Fruit fly (Drosophila melanogaster) whole organism, embryonic: ENCODE results near the gene CG15696.

ENCODE experiments used
- Asciz ChIP-seq: fragments of 200-800 bp; sonication (Bioruptor generic); optimal IDR thresholded peaks from 2 replicates; lab custom pipeline; 2017; ENCODE audit warnings: missing biosample characterization, mild to moderate bottlenecking, missing genetic modification characterization, missing genetic modification reagents
- Bdp1 ChIP-seq: fragments of 200-800 bp; sonication (Bioruptor generic); optimal IDR thresholded peaks from 3 replicates; lab custom pipeline; 2016; ENCODE audit warnings: missing biosample characterization, missing genetic modification characterization
- Bteb2 ChIP-seq: fragments of 200-800 bp; sonication (Bioruptor generic); optimal IDR thresholded peaks from 2 replicates; lab custom pipeline; 2016; ENCODE audit warnings: missing biosample characterization, missing genetic modification characterization
- CG1024 ChIP-seq: fragments of 200-800 bp; sonication (Bioruptor generic); IDR thresholded peaks from 2 replicates; pipeline ENCODE4 v1.3.6; 2022; ENCODE audit warnings: missing biosample characterization, missing genetic modification characterization
- CG12071 ChIP-seq: fragments of 200-800 bp; sonication (Bioruptor generic); optimal IDR thresholded peaks from 3 replicates; lab custom pipeline; 2018; ENCODE audit warnings: missing biosample characterization, mild to moderate bottlenecking, missing genetic modification characterization
- CG13123 ChIP-seq: fragments of 200-800 bp; sonication (Bioruptor generic); optimal IDR thresholded peaks from 2 replicates; lab custom pipeline; 2016; ENCODE audit warnings: missing biosample characterization, missing genetic modification characterization
- CG13287 ChIP-seq: fragments of 200-800 bp; sonication (Bioruptor generic); IDR thresholded peaks from 2 replicates; pipeline ENCODE4 v1.3.6; 2022; ENCODE audit warnings: missing biosample characterization, missing genetic modification characterization; ENCODE audit not compliant: partially characterized antibody
- CG15011 ChIP-seq: fragments of 200-800 bp; sonication (Bioruptor generic); optimal IDR thresholded peaks from 3 replicates; lab custom pipeline; 2018; ENCODE audit warnings: missing biosample characterization, mild to moderate bottlenecking, missing genetic modification characterization
- CG15479 ChIP-seq: fragments of 200-800 bp; sonication (Bioruptor generic); optimal IDR thresholded peaks from 3 replicates; lab custom pipeline; 2019; ENCODE audit warnings: missing biosample characterization, mild to moderate bottlenecking, missing genetic modification characterization, moderate library complexity
- CG1603 ChIP-seq: fragments of 200-800 bp; sonication (Bioruptor generic); optimal IDR thresholded peaks from 2 replicates; lab custom pipeline; 2019; ENCODE audit warnings: missing biosample characterization, mild to moderate bottlenecking, missing genetic modification characterization, moderate library complexity
- CG2120 ChIP-seq: fragments of 200-800 bp; sonication (Bioruptor generic); optimal IDR thresholded peaks from 3 replicates; lab custom pipeline; 2016; ENCODE audit warnings: missing biosample characterization, missing genetic modification characterization
- CG2678 ChIP-seq: fragments of 200-800 bp; sonication (Bioruptor generic); optimal IDR thresholded peaks from 3 replicates; lab custom pipeline; 2019; ENCODE audit warnings: missing biosample characterization, mild to moderate bottlenecking, missing genetic modification characterization, moderate library complexity
- CG6175 ChIP-seq: fragments of 200-800 bp; sonication (Bioruptor generic); IDR thresholded peaks from 3 replicates; pipeline ENCODE4 v1.3.6; 2022; ENCODE audit warnings: missing biosample characterization, missing genetic modification characterization
- CG6765 ChIP-seq: fragments of 200-800 bp; sonication (Bioruptor generic); optimal IDR thresholded peaks from 3 replicates; lab custom pipeline; 2017; ENCODE audit warnings: missing biosample characterization, mild to moderate bottlenecking, missing genetic modification characterization
- CG6813 ChIP-seq: fragments of 200-800 bp; sonication (Bioruptor generic); optimal IDR thresholded peaks from 2 replicates; lab custom pipeline; 2017; ENCODE audit warnings: missing biosample characterization, missing genetic modification characterization, mild to moderate bottlenecking, moderate library complexity, missing genetic modification reagents
- CG7556 ChIP-seq: fragments of 200-800 bp; sonication (Bioruptor generic); optimal IDR thresholded peaks from 2 replicates; lab custom pipeline; 2017; ENCODE audit warnings: missing biosample characterization, mild to moderate bottlenecking, missing genetic modification characterization
- CG7839 ChIP-seq: fragments of 200-800 bp; sonication (Bioruptor generic); optimal IDR thresholded peaks from 3 replicates; lab custom pipeline; 2018; ENCODE audit warnings: missing biosample characterization, mild to moderate bottlenecking, missing genetic modification characterization, moderate library complexity
- CG8089 ChIP-seq: fragments of 200-800 bp; sonication (Bioruptor generic); optimal IDR thresholded peaks from 3 replicates; lab custom pipeline; 2016; ENCODE audit warnings: missing biosample characterization, missing genetic modification characterization
- CG8359 ChIP-seq: fragments of 200-800 bp; sonication (Bioruptor generic); optimal IDR thresholded peaks from 2 replicates; lab custom pipeline; 2017; ENCODE audit warnings: missing biosample characterization, mild to moderate bottlenecking, missing genetic modification characterization, borderline replicate concordance
- CG9817 ChIP-seq: fragments of 200-800 bp; sonication (Bioruptor generic); optimal IDR thresholded peaks from 2 replicates; lab custom pipeline; 2018; ENCODE audit warnings: missing biosample characterization, mild to moderate bottlenecking, missing genetic modification characterization, moderate library complexity
- Dfd ChIP-seq, 2 experiments: fragments of >200 bp; optimal IDR thresholded peaks; 2 replicates each; lab custom pipeline; 2017; ENCODE audit warnings: missing biosample characterization in 2 of 2, missing genetic modification characterization in 2 of 2
- Dip2 ChIP-seq: fragments of 200-800 bp; sonication (Bioruptor generic); IDR thresholded peaks from 2 replicates; pipeline ENCODE4 v1.3.6; 2022; ENCODE audit warnings: missing biosample characterization, missing genetic modification characterization
- H15 ChIP-seq: fragments of 200-800 bp; sonication (Bioruptor generic); IDR thresholded peaks from 3 replicates; pipeline ENCODE4 v1.3.6; 2022; ENCODE audit warnings: missing biosample characterization, missing genetic modification characterization
- HmgZ ChIP-seq: fragments of 200-800 bp; sonication (Bioruptor generic); optimal IDR thresholded peaks from 2 replicates; lab custom pipeline; 2018; ENCODE audit warnings: missing biosample characterization, mild to moderate bottlenecking, missing genetic modification characterization
- MTF-1 ChIP-seq: fragments of 200-800 bp; sonication (Bioruptor generic); optimal IDR thresholded peaks from 2 replicates; lab custom pipeline; 2018; ENCODE audit warnings: missing biosample characterization, mild to moderate bottlenecking, missing genetic modification characterization, borderline replicate concordance
- Oli ChIP-seq: fragments of 200-800 bp; sonication (Bioruptor generic); optimal IDR thresholded peaks from 2 replicates; lab custom pipeline; 2018; ENCODE audit warnings: missing biosample characterization, mild to moderate bottlenecking, missing genetic modification characterization, moderate library complexity
- Side ChIP-seq: fragments of 200-800 bp; sonication (Bioruptor generic); optimal IDR thresholded peaks from 2 replicates; lab custom pipeline; 2016; ENCODE audit warnings: missing biosample characterization, missing genetic modification characterization
- Vsx1 ChIP-seq: fragments of 200-800 bp; sonication (Bioruptor generic); optimal IDR thresholded peaks from 2 replicates; lab custom pipeline; 2017; ENCODE audit warnings: missing biosample characterization, mild to moderate bottlenecking, missing genetic modification characterization, missing genetic modification reagents
- Xbp1 ChIP-seq: fragments of 200-800 bp; sonication (Bioruptor generic); optimal IDR thresholded peaks from 3 replicates; lab custom pipeline; 2016; ENCODE audit warnings: missing biosample characterization, mild to moderate bottlenecking, missing genetic modification characterization
- Xrp1 ChIP-seq: fragments of 200-800 bp; sonication (Bioruptor generic); IDR thresholded peaks from 2 replicates; pipeline ENCODE4 v1.3.6; 2022; ENCODE audit warnings: missing biosample characterization, missing genetic modification characterization
- ara ChIP-seq: fragments of 200-800 bp; sonication (Bioruptor generic); IDR thresholded peaks from 2 replicates; pipeline ENCODE4 v1.3.6; 2022; ENCODE audit warnings: missing biosample characterization, missing genetic modification characterization
- ash1 ChIP-seq: fragments of 200-800 bp; sonication (Bioruptor generic); optimal IDR thresholded peaks from 2 replicates; lab custom pipeline; 2018; ENCODE audit warnings: missing biosample characterization, mild to moderate bottlenecking, missing genetic modification characterization
- bab2 ChIP-seq: fragments of 200-800 bp; sonication (Bioruptor generic); optimal IDR thresholded peaks from 2 replicates; lab custom pipeline; 2016; ENCODE audit warnings: missing biosample characterization, missing genetic modification characterization
- btn ChIP-seq: fragments of 200-800 bp; sonication (Bioruptor generic); optimal IDR thresholded peaks from 2 replicates; lab custom pipeline; 2016; ENCODE audit warnings: missing biosample characterization, missing genetic modification characterization
- cad ChIP-seq: fragments of >200 bp; optimal IDR thresholded peaks from 2 replicates; lab custom pipeline; 2017; ENCODE audit warnings: missing biosample characterization, missing genetic modification characterization
- cwo ChIP-seq: fragments of 200-800 bp; sonication (Bioruptor generic); optimal IDR thresholded peaks from 3 replicates; lab custom pipeline; 2017; ENCODE audit warnings: missing biosample characterization, missing genetic modification characterization, mild to moderate bottlenecking, moderate library complexity, missing genetic modification reagents
- da ChIP-seq: fragments of 200-800 bp; sonication (Bioruptor generic); optimal IDR thresholded peaks from 2 replicates; lab custom pipeline; 2016; ENCODE audit warnings: missing biosample characterization, missing genetic modification characterization
- dmrt99B ChIP-seq: fragments of 200-800 bp; sonication (Bioruptor generic); optimal IDR thresholded peaks from 2 replicates; lab custom pipeline; 2018; ENCODE audit warnings: missing biosample characterization, mild to moderate bottlenecking, missing genetic modification characterization, moderate library complexity
- dysf ChIP-seq: fragments of 200-800 bp; sonication (Bioruptor generic); IDR thresholded peaks from 3 replicates; pipeline ENCODE4 v1.3.6; 2022; ENCODE audit warnings: missing biosample characterization, missing genetic modification characterization
- gro ChIP-seq: fragments of 200-800 bp; sonication (Bioruptor generic); optimal IDR thresholded peaks from 2 replicates; lab custom pipeline; 2016; ENCODE audit warnings: missing biosample characterization, missing genetic modification characterization
- hkb ChIP-seq, 2 experiments: fragments of 200-800 bp in 1 of 2; fragments of >200 bp in 1 of 2; sonication (Bioruptor generic) in 1 of 2; IDR thresholded peaks in 1 of 2; optimal IDR thresholded peaks in 1 of 2; 2 replicates each; pipeline versions ENCODE4 v1.3.6 to Lab custom; 2017 to 2022; ENCODE audit warnings: missing biosample characterization in 1 of 2, missing genetic modification characterization in 1 of 2
- nerfin-1 ChIP-seq: fragments of 200-800 bp; sonication (Bioruptor generic); optimal IDR thresholded peaks from 3 replicates; lab custom pipeline; 2019; ENCODE audit warnings: missing biosample characterization, mild to moderate bottlenecking, missing genetic modification characterization, moderate library complexity
- odd ChIP-seq: fragments of 200-800 bp; sonication (Bioruptor generic); optimal IDR thresholded peaks from 2 replicates; lab custom pipeline; 2017; ENCODE audit warnings: missing biosample characterization, mild to moderate bottlenecking, missing genetic modification characterization
- peb ChIP-seq: fragments of 200-800 bp; sonication (Bioruptor generic); IDR thresholded peaks from 2 replicates; pipeline ENCODE4 v1.3.6; 2022; ENCODE audit warnings: missing biosample characterization, missing genetic modification characterization
- psq ChIP-seq: fragments of 200-800 bp; sonication (Bioruptor generic); optimal IDR thresholded peaks from 2 replicates; lab custom pipeline; 2017; ENCODE audit warnings: missing biosample characterization, missing genetic modification characterization
- salm ChIP-seq: fragments of 200-800 bp; sonication (Bioruptor generic); optimal IDR thresholded peaks from 2 replicates; lab custom pipeline; 2018; ENCODE audit warnings: missing biosample characterization, mild to moderate bottlenecking, missing genetic modification characterization
- sc ChIP-seq, 3 experiments: fragments of >200 bp in 2 of 3; fragments of 200-800 bp in 1 of 3; sonication (Bioruptor generic) in 1 of 3; optimal IDR thresholded peaks; 2 replicates in 2 of 3; 3 replicates in 1 of 3; lab custom pipeline; 2017; ENCODE audit warnings: mild to moderate bottlenecking in 1 of 3, missing biosample characterization in 1 of 3, missing genetic modification characterization in 1 of 3, missing genetic modification reagents in 1 of 3
- sd ChIP-seq: fragments of 200-800 bp; sonication (Bioruptor generic); optimal IDR thresholded peaks from 3 replicates; lab custom pipeline; 2018; ENCODE audit warnings: missing biosample characterization, mild to moderate bottlenecking, missing genetic modification characterization, moderate library complexity
- tgo ChIP-seq: fragments of 200-800 bp; sonication (Bioruptor generic); IDR thresholded peaks from 3 replicates; pipeline ENCODE4 v1.3.6; 2022; ENCODE audit warnings: missing biosample characterization, missing genetic modification characterization

The CG15696 gene

DNA sequence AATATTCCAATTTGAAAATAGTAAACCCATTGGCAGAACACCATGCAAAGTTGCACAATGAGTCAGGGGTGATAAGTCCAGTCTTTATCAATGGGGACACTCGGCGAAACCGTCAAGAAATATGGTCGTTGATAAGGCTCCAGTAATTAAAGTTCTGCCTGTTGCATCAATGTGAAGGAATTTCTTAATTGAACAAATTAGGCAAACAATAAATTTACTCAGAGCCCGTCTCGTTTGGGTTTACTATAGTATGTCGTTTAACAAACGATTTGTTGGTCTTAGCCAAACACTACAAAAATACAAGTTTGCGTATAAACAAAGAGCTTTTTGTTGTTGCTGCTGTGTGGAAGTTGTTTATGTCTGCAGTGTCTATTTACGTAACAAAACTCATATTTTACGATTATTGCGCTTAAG, 12.1 kb upstream of the CG15696 start (continued):
- TF ChIP-seq Xrp1, result peak; percentile 47; the same call in 1 of the 2 replicates
- peak; percentile 46 for TF ChIP-seq salm (tag; lab: Kevin White, UChicago)
- TF ChIP-seq Xbp1 (GFP tag; lab: Kevin White, UChicago), result no peak
- peak; percentile 32 for TF ChIP-seq Bdp1 (GFP tag; lab: Kevin White, UChicago)
- peak; percentile 32 for TF ChIP-seq CG2120 (GFP tag; lab: Kevin White, UChicago)
- TF ChIP-seq sc (optimal IDR thresholded peaks at IDR 0.05; lab: Kevin White, UChicago), result no peak
- TF ChIP-seq sc (GFP tag; optimal IDR thresholded peaks at IDR 0.05; lab: Kevin White, UChicago), result peak; percentile 35
- TF ChIP-seq sd, result peak; percentile 87
- no peak for TF ChIP-seq psq
- no peak for TF ChIP-seq peb (GFP tag; lab: Robert Waterston, UW)
- TF ChIP-seq da (GFP tag; lab: Kevin White, UChicago), result no peak
- TF ChIP-seq CG6175, result 0 out of 3 replicates have a peak, but pooled peaks have one; percentile 32
- TF ChIP-seq cad (GFP tag; lab: Kevin White, UChicago), result no peak
- no peak for TF ChIP-seq Dip2 (GFP tag; lab: Robert Waterston, UW)
- peak; percentile 61 for TF ChIP-seq bab2
- peak; percentile 85 for TF ChIP-seq CG12071 (GFP tag; lab: Kevin White, UChicago)
- TF ChIP-seq cwo (GFP tag; lab: Kevin White, UChicago), result peak; percentile 4
- no peak for TF ChIP-seq CG13123 (GFP tag; lab: Kevin White, UChicago)
- TF ChIP-seq Bteb2 (GFP tag; lab: Kevin White, UChicago), result peak; percentile 3
- no peak for TF ChIP-seq Dfd (GFP tag; optimal IDR thresholded peaks at IDR 0.05; lab: Kevin White, UChicago)
- peak; percentile 55 for TF ChIP-seq HmgZ (tag; lab: Kevin White, UChicago)
- TF ChIP-seq ara, result peak; percentile 17; the same call in 1 of the 2 replicates
- no peak for TF ChIP-seq CG13287 (GFP tag; lab: Robert Waterston, UW)
- peak; percentile 36 for TF ChIP-seq CG9817 (tag; lab: Kevin White, UChicago)
- TF ChIP-seq hkb (optimal IDR thresholded peaks at IDR 0.05; lab: Kevin White, UChicago), result no peak
- peak; percentile 59 for TF ChIP-seq hkb (GFP tag; IDR thresholded peaks at IDR 0.05; lab: Robert Waterston, UW)
- TF ChIP-seq Vsx1 (GFP tag; lab: Kevin White, UChicago), result peak; percentile 50
- peak; percentile 76 for TF ChIP-seq Asciz (GFP tag; lab: Kevin White, UChicago)
- TF ChIP-seq CG15011 (GFP tag; lab: Kevin White, UChicago), result peak; percentile 66
- TF ChIP-seq CG6813 (GFP tag; lab: Kevin White, UChicago), result peak; percentile 36
- TF ChIP-seq Side (GFP tag; lab: Kevin White, UChicago), result no peak
- peak; percentile 52 for TF ChIP-seq CG6765
- TF ChIP-seq MTF-1 (GFP tag; lab: Kevin White, UChicago), result peak; percentile 62
- no peak for TF ChIP-seq gro (GFP tag; lab: Kevin White, UChicago)
- TF ChIP-seq dmrt99B (tag; lab: Kevin White, UChicago), result peak; percentile 36
- TF ChIP-seq nerfin-1 (tag; lab: Kevin White, UChicago), result peak; percentile 39
- peak; percentile 46 for TF ChIP-seq CG8089
- peak; percentile 66 for TF ChIP-seq CG2678 (tag; lab: Kevin White, UChicago)
- TF ChIP-seq Oli (tag; lab: Kevin White, UChicago), result peak; percentile 44
- peak; percentile 66 for TF ChIP-seq CG1603
- peak; percentile 35 for TF ChIP-seq CG7556 (GFP tag; lab: Kevin White, UChicago)
- TF ChIP-seq dysf (GFP tag; lab: Robert Waterston, UW), result peak; percentile 40; the same call in 1 of the 3 replicates
- TF ChIP-seq CG8359 (GFP tag; lab: Kevin White, UChicago), result no peak
- TF ChIP-seq odd (GFP tag; lab: Kevin White, UChicago), result peak; percentile 64
- no peak for TF ChIP-seq CG1024 (GFP tag; lab: Robert Waterston, UW)
- TF ChIP-seq btn, result peak; percentile 3
- TF ChIP-seq CG15479 (GFP tag; lab: Kevin White, UChicago), result no peak
- peak; percentile 13 for TF ChIP-seq ash1 (GFP tag; lab: Kevin White, UChicago)
- TF ChIP-seq CG7839 (tag; lab: Kevin White, UChicago), result peak; percentile 26
- TF ChIP-seq H15 (GFP tag; lab: Robert Waterston, UW), result no peak
- no peak for TF ChIP-seq tgo (GFP tag; lab: Robert Waterston, UW)
